Worm (Caenorhabditis elegans) whole organism, L3 larva: ENCODE data around the gene M6.4.

Source experiments
- R02D3.7 ChIP-seq: fragments of 150-350 bp; optimal IDR thresholded peaks from 2 replicates; lab custom pipeline; 2014; ENCODE audit warnings: missing biosample characterization, missing genetic modification characterization
- aly-2 ChIP-seq: fragments of 150-350 bp; optimal IDR thresholded peaks from 2 replicates; lab custom pipeline; 2014; ENCODE audit warnings: missing biosample characterization, missing genetic modification characterization
- ama-1 ChIP-seq: fragments of 150-350 bp; optimal IDR thresholded peaks from 2 replicates; lab custom pipeline; 2018
- ceh-16 ChIP-seq: sonication (generic microtip); optimal IDR thresholded peaks from 2 replicates; lab custom pipeline; 2017; ENCODE audit warnings: missing biosample characterization, missing genetic modification characterization
- ceh-28 ChIP-seq: fragments of 150-350 bp; optimal IDR thresholded peaks from 2 replicates; lab custom pipeline; 2014; ENCODE audit warnings: missing biosample characterization, missing genetic modification reagents, missing genetic modification characterization
- ceh-9 ChIP-seq: sonication (generic microtip); optimal IDR thresholded peaks from 2 replicates; lab custom pipeline; 2018; ENCODE audit warnings: missing biosample characterization, missing genetic modification characterization
- daf-12 ChIP-seq: fragments of 150-350 bp; optimal IDR thresholded peaks from 2 replicates; lab custom pipeline; 2014; ENCODE audit warnings: missing biosample characterization, missing genetic modification reagents, missing genetic modification characterization
- egl-27 ChIP-seq: sonication (generic microtip); optimal IDR thresholded peaks from 4 replicates; lab custom pipeline; 2017; ENCODE audit warnings: missing biosample characterization, missing genetic modification reagents, missing genetic modification characterization
- elt-1 ChIP-seq: fragments of 150-350 bp; optimal IDR thresholded peaks from 2 replicates; lab custom pipeline; 2014; ENCODE audit warnings: missing biosample characterization, missing genetic modification characterization
- elt-2 ChIP-seq: sonication (generic microtip); optimal IDR thresholded peaks from 2 replicates; lab custom pipeline; 2016; ENCODE audit warnings: missing genetic modification reagents, mild to moderate bottlenecking, missing genetic modification characterization, missing compliant biosample characterization
- eor-1 ChIP-seq, 2 experiments: fragments of 150-350 bp; optimal IDR thresholded peaks; 2 replicates each; lab custom pipeline; 2014 to 2018; ENCODE audit warnings: missing biosample characterization in 2 of 2, missing genetic modification characterization in 2 of 2
- fkh-10 ChIP-seq: sonication (generic microtip); optimal IDR thresholded peaks from 2 replicates; lab custom pipeline; 2017; ENCODE audit warnings: missing biosample characterization, missing genetic modification reagents, missing genetic modification characterization
- fos-1 ChIP-seq: fragments of 150-350 bp; optimal IDR thresholded peaks from 2 replicates; lab custom pipeline; 2014; ENCODE audit warnings: missing biosample characterization, missing genetic modification characterization
- hmg-11 ChIP-seq: sonication (generic microtip); optimal IDR thresholded peaks from 2 replicates; lab custom pipeline; 2016; ENCODE audit warnings: missing genetic modification characterization, missing compliant biosample characterization
- mdl-1 ChIP-seq: fragments of 150-350 bp; optimal IDR thresholded peaks from 2 replicates; lab custom pipeline; 2014; ENCODE audit warnings: missing biosample characterization, missing genetic modification characterization
- nhr-11 ChIP-seq: fragments of 150-350 bp; optimal IDR thresholded peaks from 2 replicates; lab custom pipeline; 2014; ENCODE audit warnings: missing biosample characterization, missing genetic modification characterization
- nhr-12 ChIP-seq: fragments of 150-350 bp; optimal IDR thresholded peaks from 2 replicates; lab custom pipeline; 2014; ENCODE audit warnings: missing biosample characterization, missing genetic modification characterization
- nhr-23 ChIP-seq: fragments of 150-350 bp; optimal IDR thresholded peaks from 2 replicates; lab custom pipeline; 2014; ENCODE audit warnings: missing biosample characterization, missing genetic modification reagents, missing genetic modification characterization
- nhr-237 ChIP-seq: fragments of 150-350 bp; optimal IDR thresholded peaks from 2 replicates; lab custom pipeline; 2014; ENCODE audit warnings: missing biosample characterization, missing genetic modification characterization
- nhr-25 ChIP-seq: sonication (generic microtip); optimal IDR thresholded peaks from 2 replicates; lab custom pipeline; 2017; ENCODE audit warnings: missing biosample characterization, missing genetic modification characterization
- nhr-28 ChIP-seq: fragments of 150-350 bp; optimal IDR thresholded peaks from 2 replicates; lab custom pipeline; 2014; ENCODE audit warnings: missing biosample characterization, missing genetic modification characterization
- nhr-43 ChIP-seq: sonication (generic microtip); optimal IDR thresholded peaks from 2 replicates; lab custom pipeline; 2016; ENCODE audit warnings: mild to moderate bottlenecking, missing genetic modification characterization, missing compliant biosample characterization; ENCODE audit not compliant: poor library complexity, severe bottlenecking
- nhr-67 ChIP-seq: fragments of 150-350 bp; optimal IDR thresholded peaks from 2 replicates; lab custom pipeline; 2014; ENCODE audit warnings: missing biosample characterization, missing genetic modification characterization
- nhr-77 ChIP-seq: fragments of 150-350 bp; optimal IDR thresholded peaks from 2 replicates; lab custom pipeline; 2014; ENCODE audit warnings: missing biosample characterization, missing genetic modification characterization
- pha-4 ChIP-seq: fragments of 150-350 bp; optimal IDR thresholded peaks from 2 replicates; lab custom pipeline; 2014; ENCODE audit warnings: missing biosample characterization, missing genetic modification reagents, missing genetic modification characterization
- pqm-1 ChIP-seq: fragments of 150-350 bp; optimal IDR thresholded peaks from 2 replicates; lab custom pipeline; 2017; ENCODE audit warnings: missing biosample characterization, missing genetic modification characterization, inconsistent platforms
- sea-2 ChIP-seq: fragments of 150-350 bp; sonication (generic microtip); optimal IDR thresholded peaks from 4 replicates; lab custom pipeline; 2014; ENCODE audit warnings: missing biosample characterization, missing genetic modification reagents, missing genetic modification characterization
- skn-1 ChIP-seq: fragments of 150-350 bp; optimal IDR thresholded peaks from 2 replicates; lab custom pipeline; 2014; ENCODE audit warnings: missing biosample characterization, missing genetic modification characterization
- snpc-4 ChIP-seq: fragments of 150-350 bp; optimal IDR thresholded peaks from 2 replicates; lab custom pipeline; 2014; ENCODE audit warnings: missing biosample characterization, missing genetic modification characterization
- unc-39 ChIP-seq: sonication (generic microtip); optimal IDR thresholded peaks from 4 replicates; lab custom pipeline; 2017; ENCODE audit warnings: missing biosample characterization, missing genetic modification characterization
- unc-62 ChIP-seq: fragments of 150-350 bp; sonication (generic microtip); optimal IDR thresholded peaks from 4 replicates; lab custom pipeline; 2014; ENCODE audit warnings: missing biosample characterization, missing genetic modification reagents, missing genetic modification characterization
- zag-1 ChIP-seq: fragments of 150-350 bp; optimal IDR thresholded peaks from 2 replicates; lab custom pipeline; 2014; ENCODE audit warnings: missing biosample characterization, missing genetic modification characterization
- ztf-4 ChIP-seq: fragments of 150-350 bp; optimal IDR thresholded peaks from 2 replicates; lab custom pipeline; 2014; ENCODE audit warnings: missing biosample characterization, missing genetic modification characterization

Gene M6.4

ce11 chrX:666125-666524, 37.1 kb downstream of the M6.4 start, which contains the start of gene T19D7.5:
TSS of gene T19D7.5 (minus strand) at chrX:666225.
- TF ChIP-seq nhr-23 (tag; lab: Kevin White, UChicago) (no peak), nhr-11 (tag; lab: Kevin White, UChicago) (no peak), R02D3.7 (no peak), pha-4 (tag; lab: Kevin White, UChicago) (no peak), hmg-11 (tag; lab: Kevin White, UChicago) (no peak), nhr-43 (tag; lab: Kevin White, UChicago) (no peak), pqm-1 (tag; lab: Kevin White, UChicago) (no peak), unc-39 (tag; lab: Kevin White, UChicago) (no peak), nhr-28 (no peak), ceh-9 (no peak), aly-2 (tag; lab: Kevin White, UChicago) (no peak), ama-1 (lab: Kevin White, UChicago) (no peak), elt-2 (tag; lab: Kevin White, UChicago) (no peak), ztf-4 (no peak), mdl-1 (tag; lab: Kevin White, UChicago) (no peak), nhr-67 (no peak), elt-1 (no peak), sea-2 (GFP tag; lab: Kevin White, UChicago) (no peak), fos-1 (tag; lab: Kevin White, UChicago) (no peak), eor-1 (tag; optimal IDR thresholded peaks at IDR 0.05; lab: Kevin White, UChicago) (no peak)

ce11 chrX:670603-671002, 41.6 kb downstream of the M6.4 start, which contains the start of gene T19D7.6:
TSS of gene T19D7.6 (minus strand) at chrX:670800.
- TF ChIP-seq nhr-77 (no peak), pqm-1 (tag; lab: Kevin White, UChicago) (peak; percentile 37), pha-4 (tag; lab: Kevin White, UChicago) (no peak), R02D3.7 (no peak), elt-2 (tag; lab: Kevin White, UChicago) (peak; percentile 72)

- TF ChIP-seq pha-4 (tag; lab: Kevin White, UChicago) (no peak), nhr-12 (no peak), fkh-10 (GFP tag; lab: Kevin White, UChicago) (no peak), zag-1 (tag; lab: Kevin White, UChicago) (no peak)
Observed at ce11 chrX:671807-672206, 42.8 kb downstream of the M6.4 start, which contains the start of gene lgc-32. TSS of gene lgc-32 (plus strand) at chrX:672107.

- TF ChIP-seq daf-12 (no peak), elt-2 (tag; lab: Kevin White, UChicago) (no peak), aly-2 (tag; lab: Kevin White, UChicago) (no peak), skn-1 (tag; lab: Kevin White, UChicago) (no peak), fos-1 (tag; lab: Kevin White, UChicago) (no peak), pqm-1 (tag; lab: Kevin White, UChicago) (no peak), fkh-10 (GFP tag; lab: Kevin White, UChicago) (no peak), unc-62 (GFP tag; lab: Kevin White, UChicago) (no peak), ztf-4 (no peak), nhr-12 (no peak), nhr-43 (tag; lab: Kevin White, UChicago) (no peak), nhr-25 (no peak), ceh-28 (tag; lab: Kevin White, UChicago) (no peak), snpc-4 (no peak), ceh-16 (tag; lab: Kevin White, UChicago) (no peak), nhr-77 (no peak), pha-4 (tag; lab: Kevin White, UChicago) (no peak), egl-27 (tag; lab: Kevin White, UChicago) (no peak), nhr-237 (no peak)
Observed at ce11 chrX:680920-681319, 51.9 kb downstream of the M6.4 start, which contains the start of gene T19D7.7. TSS of gene T19D7.7 (minus strand) at chrX:681020.

- TF ChIP-seq nhr-28 = no peak
- TF ChIP-seq hmg-11 (tag; lab: Kevin White, UChicago) = no peak
Observed at ce11 chrX:681413-681812, 52.4 kb downstream of the M6.4 start.
